Worm (Caenorhabditis elegans) whole organism, L1 larva: ENCODE data around the gene sca-1.

Experiments
- fkh-10 ChIP-seq: sonication (generic microtip); optimal IDR thresholded peaks from 2 replicates; lab custom pipeline; 2017; ENCODE audit warnings: missing biosample characterization, missing genetic modification reagents, missing genetic modification characterization
- lsy-2 ChIP-seq, 2 experiments: fragments of 150-350 bp; optimal IDR thresholded peaks; 2 replicates each; lab custom pipeline; 2014; ENCODE audit warnings: missing biosample characterization in 2 of 2, missing genetic modification characterization in 2 of 2
- mdl-1 ChIP-seq, 2 experiments: fragments of 150-350 bp; optimal IDR thresholded peaks; 2 replicates each; lab custom pipeline; 2014 to 2017; ENCODE audit warnings: missing biosample characterization in 2 of 2, missing genetic modification characterization in 2 of 2, inconsistent platforms in 1 of 2
- pqm-1 ChIP-seq: sonication (generic microtip); optimal IDR thresholded peaks from 3 replicates; lab custom pipeline; 2017; ENCODE audit warnings: missing biosample characterization, missing genetic modification characterization
- swsn-7 ChIP-seq: sonication (generic microtip); optimal IDR thresholded peaks from 2 replicates; lab custom pipeline; 2016; ENCODE audit warnings: missing genetic modification characterization, missing compliant biosample characterization
- unc-62 ChIP-seq: fragments of 150-350 bp; optimal IDR thresholded peaks from 2 replicates; lab custom pipeline; 2014; ENCODE audit warnings: missing biosample characterization, missing genetic modification reagents, missing genetic modification characterization

DNA sequence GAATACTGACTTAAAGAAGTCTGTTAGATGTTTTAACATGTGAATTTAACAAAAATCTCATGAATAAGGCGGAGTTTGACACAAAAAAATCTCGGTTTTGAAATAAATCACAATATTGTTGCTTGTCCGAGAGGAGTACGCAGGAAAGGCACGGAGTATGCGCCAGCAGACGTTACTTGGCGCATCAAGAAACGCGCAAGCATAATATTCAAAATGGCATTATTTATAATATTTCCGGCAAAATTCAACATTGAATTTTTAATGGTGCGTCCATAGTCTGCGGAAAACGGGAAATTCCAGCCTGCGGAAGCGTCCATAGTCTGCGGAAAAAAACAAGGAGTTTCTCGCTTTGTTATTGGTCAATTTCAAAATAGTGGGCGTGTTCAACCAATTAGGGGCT, 28.2 kb upstream of the sca-1 start, which contains the start of gene pde-12:
- TF ChIP-seq mdl-1 (tag; optimal IDR thresholded peaks at IDR 0.05; lab: Kevin White, UChicago) (peak in 1 of 2 experiments; percentile 69), lsy-2 (tag; optimal IDR thresholded peaks at IDR 0.05; lab: Kevin White, UChicago) (peak; percentile 91 to 92), pqm-1 (tag; lab: Kevin White, UChicago) (no peak), swsn-7 (tag; lab: Kevin White, UChicago) (peak; percentile 93), fkh-10 (GFP tag; lab: Kevin White, UChicago) (peak; percentile 42), unc-62 (GFP tag; lab: Kevin White, UChicago) (no peak)
